Worm (Caenorhabditis elegans) whole organism, early embryonic: Measurements from ENCODE around the gene Y40B10A.9.

Source experiments
- B0310.2 ChIP-seq: sonication (generic microtip); optimal IDR thresholded peaks from 2 replicates; lab custom pipeline; 2016; ENCODE audit warnings: mild to moderate bottlenecking, missing genetic modification characterization, missing compliant biosample characterization
- F13C5.2 ChIP-seq: sonication (generic microtip); optimal IDR thresholded peaks from 2 replicates; lab custom pipeline; 2017; ENCODE audit warnings: mild to moderate bottlenecking, missing genetic modification characterization, inconsistent platforms, missing compliant biosample characterization
- aly-1 ChIP-seq: sonication (generic microtip); optimal IDR thresholded peaks from 2 replicates; lab custom pipeline; 2016; ENCODE audit warnings: missing genetic modification characterization, missing compliant biosample characterization
- ama-1 ChIP-seq: fragments of 150-350 bp; optimal IDR thresholded peaks from 2 replicates; lab custom pipeline; 2014
- ceh-36 ChIP-seq: sonication (generic microtip); optimal IDR thresholded peaks from 2 replicates; lab custom pipeline; 2016; ENCODE audit warnings: missing genetic modification characterization, inconsistent platforms, missing compliant biosample characterization
- flt-1 ChIP-seq: fragments of 200-800 bp; sonication (Bioruptor generic); IDR thresholded peaks from 2 replicates; pipeline ENCODE4 v1.3.6; 2022; ENCODE audit warnings: missing genetic modification characterization, missing compliant biosample characterization
- hmbx-1 ChIP-seq: sonication (generic microtip); optimal IDR thresholded peaks from 2 replicates; lab custom pipeline; 2016; ENCODE audit warnings: mild to moderate bottlenecking, missing genetic modification characterization, missing compliant biosample characterization
- hmg-4 ChIP-seq: fragments of 200-800 bp; sonication (Bioruptor generic); optimal IDR thresholded peaks from 2 replicates; lab custom pipeline; 2018; ENCODE audit warnings: mild to moderate bottlenecking, missing genetic modification characterization, missing compliant biosample characterization
- hnd-1 ChIP-seq: sonication (generic microtip); optimal IDR thresholded peaks from 2 replicates; lab custom pipeline; 2016; ENCODE audit warnings: missing genetic modification characterization, missing compliant biosample characterization
- pes-1 ChIP-seq: fragments of 200-800 bp; sonication (Bioruptor generic); IDR thresholded peaks from 2 replicates; pipeline ENCODE4 v1.3.6; 2022; ENCODE audit warnings: missing genetic modification reagents, missing genetic modification characterization, missing compliant biosample characterization
- scrt-1 ChIP-seq: fragments of 200-800 bp; sonication (Bioruptor generic); IDR thresholded peaks from 2 replicates; pipeline ENCODE4 v1.3.6; 2022; ENCODE audit warnings: missing genetic modification characterization, missing compliant biosample characterization
- tbx-11 ChIP-seq: fragments of 200-800 bp; sonication (Bioruptor generic); IDR thresholded peaks from 2 replicates; pipeline ENCODE4 v1.3.6; 2022; ENCODE audit warnings: missing genetic modification characterization, missing compliant biosample characterization
- tbx-37 ChIP-seq: fragments of 200-800 bp; sonication (Bioruptor generic); conservative IDR thresholded peaks from 2 replicates; pipeline ENCODE4 v1.3.6; 2022; ENCODE audit warnings: missing genetic modification reagents, missing genetic modification characterization, missing compliant biosample characterization
- tra-4 ChIP-seq: sonication (generic microtip); optimal IDR thresholded peaks from 2 replicates; lab custom pipeline; 2017; ENCODE audit warnings: missing genetic modification characterization, missing compliant biosample characterization

DNA sequence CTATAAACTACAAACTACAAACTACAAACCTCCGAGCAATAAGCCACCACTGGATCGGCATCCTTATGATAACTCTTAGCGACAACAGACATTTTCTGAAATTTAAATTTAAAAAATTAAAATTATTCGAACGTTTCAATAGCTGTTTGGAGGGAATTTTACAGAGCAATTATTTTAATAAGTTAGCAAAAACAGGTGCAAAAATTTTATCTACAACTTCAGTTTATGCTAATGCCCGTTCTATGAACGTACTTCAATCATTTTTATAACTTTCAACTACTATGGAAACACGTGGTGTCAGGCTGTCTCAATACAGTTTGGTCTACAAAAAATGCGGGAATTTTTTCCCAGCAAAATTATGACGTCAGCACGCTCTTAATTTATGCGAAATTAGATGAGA lies 19.2 kb downstream of the Y40B10A.9 start, which contains the start of gene comt-5:
- TF ChIP-seq scrt-1 (no peak), flt-1 (GFP tag; lab: Robert Waterston, UW) (no peak), aly-1 (no peak), ama-1 (no peak), B0310.2 (tag; lab: Kevin White, UChicago) (no peak), pes-1 (GFP tag; lab: Robert Waterston, UW) (no peak), hmg-4 (GFP tag; lab: Kevin White, UChicago) (no peak), F13C5.2 (no peak), hnd-1 (tag; lab: Kevin White, UChicago) (no peak), tbx-37 (no peak), ceh-36 (tag; lab: Kevin White, UChicago) (no peak), tbx-11 (GFP tag; lab: Robert Waterston, UW) (no peak), tra-4 (tag; lab: Kevin White, UChicago) (no peak), hmbx-1 (tag; lab: Kevin White, UChicago) (no peak)
